Worm (Caenorhabditis elegans) whole organism, L4 larva: Measurements from ENCODE around the gene arl-5.

Experiments
- T20F7.1 ChIP-seq: fragments of 200-800 bp; sonication (Bioruptor generic); optimal IDR thresholded peaks from 2 replicates; lab custom pipeline; 2018; ENCODE audit warnings: mild to moderate bottlenecking, missing genetic modification characterization, missing compliant biosample characterization
- T26A8.4 ChIP-seq: fragments of 200-800 bp; sonication (Bioruptor generic); IDR thresholded peaks from 2 replicates; pipeline ENCODE4 v1.3.6; 2022; ENCODE audit warnings: missing genetic modification characterization, missing compliant biosample characterization
- Y48G9A.11 ChIP-seq: fragments of 200-800 bp; sonication (Bioruptor generic); IDR thresholded peaks from 2 replicates; pipeline ENCODE4 v1.3.6; 2022; ENCODE audit warnings: missing genetic modification reagents, missing genetic modification characterization, missing compliant biosample characterization
- Y5F2A.4 ChIP-seq: fragments of 200-800 bp; sonication (Bioruptor generic); optimal IDR thresholded peaks from 2 replicates; lab custom pipeline; 2018; ENCODE audit warnings: mild to moderate bottlenecking, missing genetic modification characterization, missing compliant biosample characterization
- ZK546.5 ChIP-seq, 2 experiments: sonication (generic microtip); optimal IDR thresholded peaks; 2 replicates each; lab custom pipeline; 2017; ENCODE audit warnings: missing biosample characterization in 2 of 2, missing genetic modification characterization in 2 of 2
- aha-1 ChIP-seq: fragments of 150-350 bp; peaks from one replicate; lab custom pipeline; 2014; ENCODE audit warnings: missing biosample characterization, missing genetic modification characterization
- ama-1 ChIP-seq: fragments of 150-350 bp; optimal IDR thresholded peaks from 2 replicates; lab custom pipeline; 2014; ENCODE audit warnings: inconsistent platforms, mixed read lengths
- arid-1 ChIP-seq: fragments of 200-800 bp; sonication (Bioruptor generic); conservative IDR thresholded peaks from 2 replicates; pipeline ENCODE4 v1.3.6; 2022; ENCODE audit warnings: missing genetic modification reagents, missing genetic modification characterization, missing compliant biosample characterization
- ceh-62 ChIP-seq: sonication (generic microtip); optimal IDR thresholded peaks from 2 replicates; lab custom pipeline; 2017; ENCODE audit warnings: missing biosample characterization, missing genetic modification characterization
- ceh-82 ChIP-seq: sonication (generic microtip); optimal IDR thresholded peaks from 2 replicates; lab custom pipeline; 2017; ENCODE audit warnings: missing biosample characterization, missing genetic modification characterization
- ces-1 ChIP-seq: fragments of 150-350 bp; sonication (generic microtip); optimal IDR thresholded peaks from 4 replicates; lab custom pipeline; 2014; ENCODE audit warnings: missing biosample characterization, missing genetic modification reagents, missing genetic modification characterization
- ctbp-1 ChIP-seq: fragments of 200-800 bp; sonication (Bioruptor generic); IDR thresholded peaks from 2 replicates; pipeline ENCODE4 v1.3.6; 2022; ENCODE audit warnings: missing genetic modification reagents, missing genetic modification characterization, missing compliant biosample characterization
- daf-16 ChIP-seq, 3 experiments: sonication (generic microtip); optimal IDR thresholded peaks; 2 replicates each; lab custom pipeline; 2016 to 2017; ENCODE audit warnings: missing genetic modification characterization in 3 of 3, missing genetic modification reagents in 3 of 3, mild to moderate bottlenecking in 2 of 3, missing compliant biosample characterization in 2 of 3, missing biosample characterization in 1 of 3, moderate library complexity in 1 of 3
- dmd-6 ChIP-seq: fragments of 200-800 bp; sonication (Bioruptor generic); IDR thresholded peaks from 2 replicates; pipeline ENCODE4 v1.3.6; 2022; ENCODE audit warnings: missing genetic modification reagents, missing genetic modification characterization, missing compliant biosample characterization
- dmd-8 ChIP-seq: fragments of 200-800 bp; sonication (Bioruptor generic); IDR thresholded peaks from 2 replicates; pipeline ENCODE4 v1.3.6; 2022; ENCODE audit warnings: missing genetic modification characterization, missing compliant biosample characterization
- duxl-1 ChIP-seq: sonication (generic microtip); optimal IDR thresholded peaks from 2 replicates; lab custom pipeline; 2016; ENCODE audit warnings: mild to moderate bottlenecking, missing genetic modification characterization, moderate library complexity, missing compliant biosample characterization; ENCODE audit not compliant: poor library complexity
- dve-1 ChIP-seq: sonication (generic microtip); optimal IDR thresholded peaks from 2 replicates; lab custom pipeline; 2017; ENCODE audit warnings: antibody characterized with exemption, mild to moderate bottlenecking, missing genetic modification characterization, missing compliant biosample characterization; ENCODE audit not compliant: insufficient read depth
- egl-27 ChIP-seq: sonication (generic microtip); optimal IDR thresholded peaks from 3 replicates; lab custom pipeline; 2017; ENCODE audit warnings: missing biosample characterization, missing genetic modification reagents, missing genetic modification characterization
- egl-43 ChIP-seq: fragments of 200-800 bp; sonication (Bioruptor generic); IDR thresholded peaks from 2 replicates; pipeline ENCODE4 v1.3.6; 2022; ENCODE audit warnings: missing genetic modification reagents, missing genetic modification characterization, missing compliant biosample characterization
- hif-1 ChIP-seq, 2 experiments: sonication (generic microtip); optimal IDR thresholded peaks; 2 replicates each; lab custom pipeline; 2016 to 2017; ENCODE audit warnings: missing compliant biosample characterization in 2 of 2, missing genetic modification characterization in 2 of 2, missing genetic modification reagents in 2 of 2, missing genotype in 2 of 2, mild to moderate bottlenecking in 1 of 2
- hlh-11 ChIP-seq: fragments of 200-800 bp; sonication (Bioruptor generic); optimal IDR thresholded peaks from 2 replicates; lab custom pipeline; 2018; ENCODE audit warnings: mild to moderate bottlenecking, missing genetic modification characterization, missing compliant biosample characterization
- hlh-30 ChIP-seq: sonication (generic microtip); optimal IDR thresholded peaks from 2 replicates; lab custom pipeline; 2017; ENCODE audit warnings: antibody characterized with exemption, mild to moderate bottlenecking, missing genetic modification characterization, missing compliant biosample characterization; ENCODE audit not compliant: insufficient read depth
- hmg-1.1 ChIP-seq: fragments of 200-800 bp; sonication (Bioruptor generic); IDR thresholded peaks from 2 replicates; pipeline ENCODE4 v1.3.6; 2022; ENCODE audit warnings: missing genetic modification reagents, missing genetic modification characterization, missing compliant biosample characterization
- lin-15B ChIP-seq: fragments of 150-350 bp; sonication (generic microtip); optimal IDR thresholded peaks from 3 replicates; lab custom pipeline; 2014; ENCODE audit warnings: missing biosample characterization, missing genetic modification characterization
- lin-29 ChIP-seq: fragments of 200-800 bp; sonication (Bioruptor generic); IDR thresholded peaks from 2 replicates; pipeline ENCODE4 v1.3.6; 2022; ENCODE audit warnings: missing genetic modification reagents, missing genetic modification characterization, missing compliant biosample characterization
- lin-38 ChIP-seq: fragments of 200-800 bp; sonication (Bioruptor generic); IDR thresholded peaks from 2 replicates; pipeline ENCODE4 v1.3.6; 2022; ENCODE audit warnings: missing genetic modification reagents, missing genetic modification characterization, missing compliant biosample characterization
- lir-3 ChIP-seq: sonication (generic microtip); optimal IDR thresholded peaks from 2 replicates; lab custom pipeline; 2016; ENCODE audit warnings: mild to moderate bottlenecking, missing genetic modification characterization, missing compliant biosample characterization
- madf-9 ChIP-seq: fragments of 200-800 bp; sonication (Bioruptor generic); conservative IDR thresholded peaks from 2 replicates; pipeline ENCODE4 v1.3.6; 2022; ENCODE audit warnings: missing genetic modification reagents, missing genetic modification characterization, missing compliant biosample characterization
- mep-1 ChIP-seq: fragments of 150-350 bp; sonication (generic microtip); optimal IDR thresholded peaks from 3 replicates; lab custom pipeline; 2014; ENCODE audit warnings: missing biosample characterization, missing genetic modification characterization
- mes-2 ChIP-seq: sonication (generic microtip); optimal IDR thresholded peaks from 2 replicates; lab custom pipeline; 2016; ENCODE audit warnings: missing genotype, mild to moderate bottlenecking, missing genetic modification characterization, missing compliant biosample characterization; ENCODE audit not compliant: poor library complexity, severe bottlenecking
- nhr-10 ChIP-seq: fragments of 150-350 bp; optimal IDR thresholded peaks from 2 replicates; lab custom pipeline; 2014; ENCODE audit warnings: missing biosample characterization, missing genetic modification characterization
- nhr-102 ChIP-seq: sonication (generic microtip); optimal IDR thresholded peaks from 2 replicates; lab custom pipeline; 2016; ENCODE audit warnings: mild to moderate bottlenecking, missing genetic modification characterization, moderate library complexity, missing compliant biosample characterization
- nhr-11 ChIP-seq: fragments of 150-350 bp; optimal IDR thresholded peaks from 2 replicates; lab custom pipeline; 2014; ENCODE audit warnings: missing biosample characterization, missing genetic modification characterization
- nhr-111 ChIP-seq: fragments of 200-800 bp; sonication (Bioruptor generic); optimal IDR thresholded peaks from 2 replicates; lab custom pipeline; 2018; ENCODE audit warnings: mild to moderate bottlenecking, missing genetic modification characterization, missing compliant biosample characterization
- nhr-237 ChIP-seq: sonication (generic microtip); optimal IDR thresholded peaks from 2 replicates; lab custom pipeline; 2017; ENCODE audit warnings: missing biosample characterization, missing genetic modification characterization
- nhr-28 ChIP-seq: fragments of 150-350 bp; optimal IDR thresholded peaks from 2 replicates; lab custom pipeline; 2014; ENCODE audit warnings: missing biosample characterization, missing genetic modification characterization
- nhr-42 ChIP-seq: fragments of 200-800 bp; sonication (Bioruptor generic); IDR thresholded peaks from 2 replicates; pipeline ENCODE4 v1.3.6; 2022; ENCODE audit warnings: missing genetic modification characterization, missing compliant biosample characterization
- pqm-1 ChIP-seq: sonication (generic microtip); optimal IDR thresholded peaks from 2 replicates; lab custom pipeline; 2017; ENCODE audit warnings: missing biosample characterization, missing genetic modification characterization
- rbr-2 ChIP-seq: sonication (generic microtip); optimal IDR thresholded peaks from 2 replicates; lab custom pipeline; 2016; ENCODE audit warnings: missing genotype, missing genetic modification characterization, missing compliant biosample characterization
- set-16 ChIP-seq: fragments of 200-800 bp; sonication (Bioruptor generic); IDR thresholded peaks from 2 replicates; pipeline ENCODE4 v1.3.6; 2022; ENCODE audit warnings: missing genetic modification reagents, missing genetic modification characterization, missing compliant biosample characterization
- snpc-1.2 ChIP-seq: fragments of 200-800 bp; sonication (Bioruptor generic); IDR thresholded peaks from 2 replicates; pipeline ENCODE4 v1.3.6; 2022; ENCODE audit warnings: missing genetic modification reagents, missing genetic modification characterization, missing compliant biosample characterization
- snpc-4 ChIP-seq: fragments of 150-350 bp; optimal IDR thresholded peaks from 2 replicates; lab custom pipeline; 2014; ENCODE audit warnings: missing biosample characterization, missing genetic modification characterization
- tag-97 ChIP-seq: fragments of 200-800 bp; sonication (Bioruptor generic); IDR thresholded peaks from 2 replicates; pipeline ENCODE4 v1.3.6; 2022; ENCODE audit warnings: missing genetic modification characterization, missing compliant biosample characterization
- zip-11 ChIP-seq: fragments of 200-800 bp; sonication (Bioruptor generic); IDR thresholded peaks from 2 replicates; pipeline ENCODE4 v1.3.6; 2022; ENCODE audit warnings: missing genetic modification characterization, missing compliant biosample characterization
- ztf-11 ChIP-seq: fragments of 150-350 bp; optimal IDR thresholded peaks from 2 replicates; lab custom pipeline; 2014; ENCODE audit warnings: missing biosample characterization, missing genetic modification characterization

The arl-5 gene

DNA sequence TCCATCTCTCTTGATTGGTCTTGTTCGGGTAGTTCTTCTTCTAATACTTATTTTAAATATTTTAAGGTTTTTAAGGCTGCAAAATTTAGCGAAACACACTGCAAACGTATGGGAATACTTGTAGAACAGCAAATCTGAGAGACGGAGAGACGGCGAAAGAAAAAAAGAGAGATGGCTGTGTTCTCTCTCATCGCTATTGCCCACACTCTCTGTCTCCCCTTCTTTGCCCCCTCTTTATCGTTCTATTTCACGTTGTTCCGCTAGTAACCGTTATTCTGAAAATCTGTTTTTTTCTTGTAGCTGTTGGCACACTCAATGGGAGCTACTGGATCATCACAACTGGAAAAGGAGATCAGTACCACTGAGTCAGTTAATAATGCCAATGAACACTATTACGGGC lies 46.7 kb upstream of the arl-5 start, which contains the start of gene usp-46:
Gene usp-46, plus strand, starts transcription at position 301 of the 400 bp plus-strand sequence.
- TF ChIP-seq snpc-4 (tag; lab: Kevin White, UChicago), result no peak
- TF ChIP-seq dve-1 (tag; lab: Kevin White, UChicago), result peak; percentile 10
- TF ChIP-seq T26A8.4, result no peak
- TF ChIP-seq mep-1 (tag; lab: Kevin White, UChicago), result peak; percentile 7
- 0 out of 2 replicates have a peak, but pooled peaks have one; percentile 18 for TF ChIP-seq hmg-1.1 (GFP tag; lab: Robert Waterston, UW)
- TF ChIP-seq nhr-28 (tag; lab: Kevin White, UChicago), result peak; percentile 4
- peak; percentile 22 for TF ChIP-seq mes-2
- TF ChIP-seq hlh-11 (tag; lab: Kevin White, UChicago), result peak; percentile 4

DNA sequence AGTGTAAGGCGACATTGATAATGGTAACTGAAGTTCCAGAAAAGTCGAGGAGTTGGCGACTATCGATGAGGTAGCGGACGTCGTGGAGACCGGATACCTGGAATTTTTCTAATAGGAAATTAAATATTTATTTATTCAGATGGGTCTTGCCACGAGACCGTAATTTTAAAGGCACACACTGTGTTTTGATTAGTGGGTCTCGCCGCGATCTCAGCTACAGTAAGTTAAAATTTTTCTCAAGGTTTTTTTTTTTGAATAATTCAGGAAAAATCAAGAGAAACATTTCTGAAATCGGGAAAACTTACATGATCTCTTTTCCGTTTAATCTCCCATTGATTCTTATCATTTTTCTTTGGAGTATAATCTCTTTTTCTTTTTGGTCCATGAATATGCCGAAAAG lies 44.0 kb upstream of the arl-5 start:
- peak; percentile 32; the same call in 1 of the 2 replicates for TF ChIP-seq lin-38
- no peak for TF ChIP-seq lir-3 (tag; lab: Kevin White, UChicago)

DNA sequence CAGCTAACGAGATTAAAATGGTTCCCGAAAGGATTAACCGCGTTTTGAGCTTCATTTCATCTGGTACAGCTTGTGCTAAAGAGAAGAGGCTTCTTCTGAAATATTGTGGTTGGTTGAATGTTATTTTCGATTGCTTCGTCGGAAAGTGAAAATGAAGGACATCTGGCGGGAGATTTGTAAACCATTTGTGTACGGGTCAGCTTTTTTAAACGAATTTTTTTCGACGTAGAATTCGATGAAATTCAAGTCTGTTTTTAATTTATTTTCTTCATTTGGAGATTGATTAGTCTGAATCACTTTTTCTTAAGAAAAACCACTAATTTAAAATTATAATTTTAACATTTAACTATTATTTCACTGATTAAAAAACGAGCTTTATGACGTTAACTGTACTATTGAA lies 42.8 kb upstream of the arl-5 start, which contains the start of gene sqv-3:
Gene sqv-3, minus strand, starts transcription at position 101 of the 400 bp plus-strand sequence.
- no peak for TF ChIP-seq egl-43
- no peak for TF ChIP-seq set-16
- no peak for TF ChIP-seq daf-16 (GFP tag; optimal IDR thresholded peaks at IDR 0.05; lab: Kevin White, UChicago)
- no peak for TF ChIP-seq daf-16 (tag; optimal IDR thresholded peaks at IDR 0.05; lab: Kevin White, UChicago)
- no peak for TF ChIP-seq tag-97 (GFP tag; lab: Robert Waterston, UW)
- no peak for TF ChIP-seq duxl-1
- TF ChIP-seq arid-1, result no peak
- TF ChIP-seq, all 104 proteins: peak for 0

DNA sequence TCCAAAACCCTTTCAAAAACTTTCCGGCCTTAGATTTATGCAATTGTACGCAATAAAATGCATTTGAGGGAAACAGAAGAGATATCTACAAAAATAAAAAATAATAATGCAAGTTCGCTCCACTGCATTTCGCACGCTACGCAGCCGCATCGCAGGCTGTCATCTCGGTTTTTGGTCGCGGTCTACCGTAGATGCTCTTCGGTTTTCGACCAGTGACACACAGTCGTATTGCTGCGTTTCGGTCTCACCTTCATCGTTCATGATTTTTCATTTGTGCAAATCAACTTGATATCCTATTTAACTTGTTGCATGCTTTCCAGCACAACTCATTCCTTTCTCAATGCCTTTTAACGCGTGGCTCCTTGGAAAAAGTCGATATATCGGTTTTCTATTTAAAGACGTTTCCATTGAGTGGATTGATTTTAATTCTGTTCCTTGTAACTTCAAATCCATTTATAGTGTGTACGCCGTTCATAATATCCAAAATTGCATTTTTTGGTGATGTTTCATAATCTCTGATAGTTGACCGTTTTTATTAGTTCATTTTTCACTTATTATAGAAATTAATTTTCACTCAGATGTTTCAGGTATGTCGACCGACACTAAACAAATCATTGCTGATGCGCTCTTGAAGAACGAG lies 42.3 kb upstream of the arl-5 start, which contains the start of gene vha-1:
Gene vha-1, plus strand, starts transcription at position 590 of the 640 bp plus-strand sequence.
- TF ChIP-seq aha-1 (tag; lab: Kevin White, UChicago), result peak; percentile 48
- peak; percentile 69; the same call in 1 of the 2 replicates for TF ChIP-seq madf-9 (GFP tag; lab: Robert Waterston, UW)
- TF ChIP-seq ceh-82, result no peak
- TF ChIP-seq dmd-6 (GFP tag; lab: Robert Waterston, UW), result peak; percentile 93
- peak; percentile 88 for TF ChIP-seq hlh-11 (tag; lab: Kevin White, UChicago)
- TF ChIP-seq lin-29 (GFP tag; lab: Robert Waterston, UW), result no peak
- TF ChIP-seq ces-1 (GFP tag; lab: Kevin White, UChicago), result no peak
- TF ChIP-seq Y5F2A.4 (GFP tag; lab: Kevin White, UChicago), result no peak
- TF ChIP-seq T20F7.1 (GFP tag; lab: Kevin White, UChicago), result peak; percentile 81
- peak; percentile 80 for TF ChIP-seq nhr-11
- no peak for TF ChIP-seq dmd-8
- TF ChIP-seq hif-1 (tag; optimal IDR thresholded peaks at IDR 0.05; lab: Kevin White, UChicago), result peak in 1 of 2 experiments; percentile 58
- TF ChIP-seq snpc-1.2 (GFP tag; lab: Robert Waterston, UW), result no peak
- peak; percentile 82 for TF ChIP-seq rbr-2
- TF ChIP-seq pqm-1 (tag; lab: Kevin White, UChicago), result peak; percentile 75
- peak; percentile 70 for TF ChIP-seq hlh-30 (tag; lab: Kevin White, UChicago)
- no peak for TF ChIP-seq ztf-11
- peak; percentile 78 for TF ChIP-seq nhr-10 (tag; lab: Kevin White, UChicago)
- peak; percentile 52 for TF ChIP-seq ctbp-1
- peak; percentile 40 for TF ChIP-seq lin-15B (tag; lab: Kevin White, UChicago)
- TF ChIP-seq ceh-62, result no peak
- TF ChIP-seq nhr-102 (tag; lab: Kevin White, UChicago), result peak; percentile 63
- no peak; the same call in 1 of the 2 replicates for TF ChIP-seq nhr-42
- TF ChIP-seq ZK546.5 (tag; optimal IDR thresholded peaks at IDR 0.05; lab: Kevin White, UChicago), result no peak
- TF ChIP-seq zip-11 (GFP tag; lab: Robert Waterston, UW), result no peak
- TF ChIP-seq nhr-111 (GFP tag; lab: Kevin White, UChicago), result no peak
- TF ChIP-seq egl-27, result no peak
- peak; percentile 87 for TF ChIP-seq ama-1
- peak; percentile 77 for TF ChIP-seq T26A8.4
- no peak for TF ChIP-seq set-16
- TF ChIP-seq Y48G9A.11 (GFP tag; lab: Robert Waterston, UW), result no peak
- no peak for TF ChIP-seq nhr-237 (tag; lab: Kevin White, UChicago)
